Fruit fly (Drosophila melanogaster): ENCODE results near the gene CG31207.

Gene CG31207

dm6 chr3R:21069742-21070141, 22.9 kb upstream of the CG31207 start:
- TF ChIP-seq CG17801 (GFP tag; optimal IDR thresholded peaks at IDR 0.05; ENCODE audit: partially characterized antibody), result no peak

dm6 chr3R:21067543-21067942, 20.7 kb upstream of the CG31207 start:
- TF ChIP-seq CG17801 (GFP tag; optimal IDR thresholded peaks at IDR 0.05; ENCODE audit: partially characterized antibody), result no peak

dm6 chr3R:21066469-21067284, 19.9 kb upstream of the CG31207 start:
- TF ChIP-seq CG17801 (GFP tag; optimal IDR thresholded peaks at IDR 0.05; ENCODE audit: partially characterized antibody), result no peak

dm6 chr3R:21065696-21066080, 18.9 kb upstream of the CG31207 start:
- TF ChIP-seq CG17801 (GFP tag; optimal IDR thresholded peaks at IDR 0.05; ENCODE audit: partially characterized antibody), result no peak

- peak; percentile 66 for TF ChIP-seq CG17801 (GFP tag; optimal IDR thresholded peaks at IDR 0.05; ENCODE audit: partially characterized antibody)
Measured at dm6 chr3R:21065010-21065695, 18.3 kb upstream of the CG31207 start, which contains the start of gene AnxB9. Gene AnxB9, plus strand, starts transcription at chr3R:21065241.

dm6 chr3R:21064000-21064924, 17.4 kb upstream of the CG31207 start, which contains the start of gene Cortactin:
Gene Cortactin, minus strand, starts transcription at chr3R:21064471.
- no peak for TF ChIP-seq CG17801 (GFP tag; optimal IDR thresholded peaks at IDR 0.05; ENCODE audit: partially characterized antibody)

dm6 chr3R:21063433-21063832, 16.6 kb upstream of the CG31207 start:
- no peak for TF ChIP-seq CG17801 (GFP tag; optimal IDR thresholded peaks at IDR 0.05; ENCODE audit: partially characterized antibody)

- peak; percentile 12 for TF ChIP-seq CG17801 (GFP tag; optimal IDR thresholded peaks at IDR 0.05; ENCODE audit: partially characterized antibody)
Measured at dm6 chr3R:21060430-21061245, 13.8 kb upstream of the CG31207 start, which contains the start of gene Mvl. Gene Mvl, minus strand, starts transcription at chr3R:21060800.

dm6 chr3R:21059486-21060356, 12.9 kb upstream of the CG31207 start:
- no peak for TF ChIP-seq CG17801 (GFP tag; optimal IDR thresholded peaks at IDR 0.05; ENCODE audit: partially characterized antibody)

- TF ChIP-seq CG17801 (GFP tag; optimal IDR thresholded peaks at IDR 0.05; ENCODE audit: partially characterized antibody), result no peak
Measured at dm6 chr3R:21057519-21057918, 10.7 kb upstream of the CG31207 start.

- no peak for TF ChIP-seq CG17801 (GFP tag; optimal IDR thresholded peaks at IDR 0.05; ENCODE audit: partially characterized antibody)
Measured at dm6 chr3R:21050875-21051274, 4.0 kb upstream of the CG31207 start, which contains the start of gene Jhbp15. Gene Jhbp15, minus strand, starts transcription at chr3R:21050975.

- TF ChIP-seq CG17801 (GFP tag; optimal IDR thresholded peaks at IDR 0.05; ENCODE audit: partially characterized antibody), result no peak
Measured at dm6 chr3R:21048729-21049128, 1.9 kb upstream of the CG31207 start, which contains the start of gene CG7079. Gene CG7079, minus strand, starts transcription at chr3R:21048829.

- no peak for TF ChIP-seq CG17801 (GFP tag; optimal IDR thresholded peaks at IDR 0.05; ENCODE audit: partially characterized antibody)
Measured at dm6 chr3R:21045742-21046141, 1.1 kb downstream of the CG31207 start, which contains the start of gene CG31189. Gene CG31189, minus strand, starts transcription at chr3R:21045842.
